Worm (Caenorhabditis elegans) whole organism, L2 larva: ENCODE measurements around the gene F28C1.1.

Source experiments
- C34F6.9 ChIP-seq: fragments of 150-350 bp; optimal IDR thresholded peaks from 2 replicates; lab custom pipeline; 2014; ENCODE audit warnings: missing biosample characterization, missing genetic modification characterization
- F13H6.1 ChIP-seq: sonication (generic microtip); optimal IDR thresholded peaks from 2 replicates; lab custom pipeline; 2016; ENCODE audit warnings: missing genetic modification characterization, missing compliant biosample characterization
- R02D3.7 ChIP-seq: fragments of 150-350 bp; optimal IDR thresholded peaks from 2 replicates; lab custom pipeline; 2014; ENCODE audit warnings: missing biosample characterization, missing genetic modification characterization
- Y55F3AM.14 ChIP-seq: fragments of 200-800 bp; sonication (Bioruptor generic); optimal IDR thresholded peaks from 2 replicates; lab custom pipeline; 2018; ENCODE audit warnings: mild to moderate bottlenecking, missing genetic modification characterization, missing compliant biosample characterization
- ZK546.5 ChIP-seq: sonication (generic microtip); optimal IDR thresholded peaks from 2 replicates; lab custom pipeline; 2017; ENCODE audit warnings: missing biosample characterization, missing genetic modification characterization
- alr-1 ChIP-seq: fragments of 150-350 bp; optimal IDR thresholded peaks from 2 replicates; lab custom pipeline; 2014; ENCODE audit warnings: missing biosample characterization, missing genetic modification characterization
- aly-2 ChIP-seq: fragments of 150-350 bp; optimal IDR thresholded peaks from 2 replicates; lab custom pipeline; 2014; ENCODE audit warnings: missing biosample characterization, missing genetic modification characterization
- ama-1 ChIP-seq: fragments of 150-350 bp; optimal IDR thresholded peaks from 2 replicates; lab custom pipeline; 2018; ENCODE audit warnings: inconsistent platforms
- blmp-1 ChIP-seq: sonication (generic microtip); optimal IDR thresholded peaks from 2 replicates; lab custom pipeline; 2017; ENCODE audit warnings: missing genetic modification characterization, mild to moderate bottlenecking, missing compliant biosample characterization, antibody characterized with exemption, moderate library complexity; ENCODE audit not compliant: insufficient read depth
- ceh-16 ChIP-seq: fragments of 150-350 bp; optimal IDR thresholded peaks from 2 replicates; lab custom pipeline; 2014; ENCODE audit warnings: missing biosample characterization, missing genetic modification characterization
- ceh-82 ChIP-seq: fragments of 150-350 bp; optimal IDR thresholded peaks from 2 replicates; lab custom pipeline; 2014; ENCODE audit warnings: missing biosample characterization, missing genetic modification characterization
- crh-2 ChIP-seq: sonication (generic microtip); optimal IDR thresholded peaks from 2 replicates; lab custom pipeline; 2017; ENCODE audit warnings: missing biosample characterization, missing genetic modification characterization
- dmd-4 ChIP-seq: sonication (generic microtip); optimal IDR thresholded peaks from 2 replicates; lab custom pipeline; 2017; ENCODE audit warnings: missing biosample characterization, missing genetic modification characterization
- egl-27 ChIP-seq: sonication (generic microtip); optimal IDR thresholded peaks from 3 replicates; lab custom pipeline; 2017; ENCODE audit warnings: missing biosample characterization, missing genetic modification reagents, missing genetic modification characterization
- elt-1 ChIP-seq: fragments of 150-350 bp; optimal IDR thresholded peaks from 2 replicates; lab custom pipeline; 2014; ENCODE audit warnings: missing biosample characterization, missing genetic modification characterization
- elt-3 ChIP-seq: sonication (generic microtip); optimal IDR thresholded peaks from 2 replicates; lab custom pipeline; 2017; ENCODE audit warnings: missing biosample characterization, missing genetic modification characterization
- fos-1 ChIP-seq: fragments of 150-350 bp; optimal IDR thresholded peaks from 2 replicates; lab custom pipeline; 2014; ENCODE audit warnings: missing biosample characterization, missing genetic modification characterization
- gmeb-1 ChIP-seq: fragments of 150-350 bp; optimal IDR thresholded peaks from 2 replicates; lab custom pipeline; 2014; ENCODE audit warnings: missing biosample characterization, missing genetic modification characterization
- lin-11 ChIP-seq: fragments of 150-350 bp; sonication (generic microtip); optimal IDR thresholded peaks from 2 replicates; lab custom pipeline; 2014; ENCODE audit warnings: missing biosample characterization, missing genetic modification characterization, inconsistent platforms, mixed read lengths
- lin-13 ChIP-seq: fragments of 150-350 bp; optimal IDR thresholded peaks from 2 replicates; lab custom pipeline; 2014; ENCODE audit warnings: missing biosample characterization, missing genetic modification reagents, missing genetic modification characterization
- lsy-2 ChIP-seq, 2 experiments: fragments of 150-350 bp in 1 of 2; sonication (generic microtip) in 1 of 2; optimal IDR thresholded peaks; 2 replicates each; lab custom pipeline; 2014 to 2017; ENCODE audit warnings: missing biosample characterization in 2 of 2, missing genetic modification characterization in 2 of 2
- mab-5 ChIP-seq: fragments of 150-350 bp; optimal IDR thresholded peaks from 2 replicates; lab custom pipeline; 2014; ENCODE audit warnings: missing biosample characterization, missing genetic modification characterization
- mbf-1 ChIP-seq: sonication (generic microtip); optimal IDR thresholded peaks from 2 replicates; lab custom pipeline; 2017; ENCODE audit warnings: missing biosample characterization, missing genetic modification characterization
- nhr-10 ChIP-seq: sonication (generic microtip); optimal IDR thresholded peaks from 2 replicates; lab custom pipeline; 2017; ENCODE audit warnings: missing biosample characterization, missing genetic modification characterization
- nhr-11 ChIP-seq: fragments of 150-350 bp; optimal IDR thresholded peaks from 2 replicates; lab custom pipeline; 2014; ENCODE audit warnings: missing biosample characterization, missing genetic modification characterization
- nhr-12 ChIP-seq: fragments of 150-350 bp; optimal IDR thresholded peaks from 2 replicates; lab custom pipeline; 2014; ENCODE audit warnings: missing biosample characterization, missing genetic modification characterization
- nhr-129 ChIP-seq: fragments of 150-350 bp; optimal IDR thresholded peaks from 2 replicates; lab custom pipeline; 2014; ENCODE audit warnings: missing biosample characterization, missing genetic modification characterization
- nhr-21 ChIP-seq: fragments of 150-350 bp; optimal IDR thresholded peaks from 2 replicates; lab custom pipeline; 2014; ENCODE audit warnings: missing biosample characterization, missing genetic modification characterization
- nhr-23 ChIP-seq: fragments of 150-350 bp; optimal IDR thresholded peaks from 2 replicates; lab custom pipeline; 2014; ENCODE audit warnings: missing biosample characterization, missing genetic modification reagents, missing genetic modification characterization
- nhr-237 ChIP-seq: fragments of 150-350 bp; optimal IDR thresholded peaks from 2 replicates; lab custom pipeline; 2014; ENCODE audit warnings: missing biosample characterization, missing genetic modification characterization
- nhr-25 ChIP-seq: fragments of 150-350 bp; sonication (generic microtip); optimal IDR thresholded peaks from 3 replicates; lab custom pipeline; 2014; ENCODE audit warnings: missing biosample characterization, missing genetic modification characterization
- nhr-77 ChIP-seq: fragments of 150-350 bp; optimal IDR thresholded peaks from 2 replicates; lab custom pipeline; 2014; ENCODE audit warnings: missing biosample characterization, missing genetic modification characterization
- peb-1 ChIP-seq: fragments of 150-350 bp; optimal IDR thresholded peaks from 2 replicates; lab custom pipeline; 2014; ENCODE audit warnings: missing biosample characterization, missing genetic modification characterization
- sem-4 ChIP-seq: fragments of 150-350 bp; optimal IDR thresholded peaks from 2 replicates; lab custom pipeline; 2014; ENCODE audit warnings: missing biosample characterization, missing genetic modification reagents, missing genetic modification characterization
- sma-3 ChIP-seq: sonication (generic microtip); optimal IDR thresholded peaks from 2 replicates; lab custom pipeline; 2016; ENCODE audit warnings: missing genetic modification reagents, missing genetic modification characterization, missing compliant biosample characterization
- sma-9 ChIP-seq, 2 experiments: fragments of 150-350 bp in 1 of 2; sonication (generic microtip) in 1 of 2; optimal IDR thresholded peaks; 2 replicates each; lab custom pipeline; 2014 to 2016; ENCODE audit warnings: missing genetic modification characterization in 2 of 2, mild to moderate bottlenecking in 1 of 2, missing biosample characterization in 1 of 2, missing compliant biosample characterization in 1 of 2, missing genetic modification reagents in 1 of 2, moderate library complexity in 1 of 2
- snpc-4 ChIP-seq: fragments of 150-350 bp; optimal IDR thresholded peaks from 2 replicates; lab custom pipeline; 2014; ENCODE audit warnings: missing biosample characterization, missing genetic modification characterization
- unc-39 ChIP-seq: fragments of 150-350 bp; optimal IDR thresholded peaks from 2 replicates; lab custom pipeline; 2014; ENCODE audit warnings: missing biosample characterization, missing genetic modification characterization
- unc-55 ChIP-seq: fragments of 150-350 bp; sonication (generic microtip); optimal IDR thresholded peaks from 3 replicates; lab custom pipeline; 2014; ENCODE audit warnings: missing biosample characterization, missing genetic modification reagents, missing genetic modification characterization
- unc-62 ChIP-seq: fragments of 150-350 bp; optimal IDR thresholded peaks from 2 replicates; lab custom pipeline; 2014; ENCODE audit warnings: missing biosample characterization, missing genetic modification reagents, missing genetic modification characterization
- zag-1 ChIP-seq: fragments of 150-350 bp; optimal IDR thresholded peaks from 2 replicates; lab custom pipeline; 2014; ENCODE audit warnings: missing biosample characterization, missing genetic modification characterization
- ztf-1 ChIP-seq: fragments of 200-800 bp; sonication (Bioruptor generic); conservative IDR thresholded peaks from 2 replicates; pipeline ENCODE4 v1.3.6; 2022; ENCODE audit warnings: missing genetic modification characterization, missing compliant biosample characterization
- ztf-11 ChIP-seq: sonication (generic microtip); optimal IDR thresholded peaks from 2 replicates; lab custom pipeline; 2017; ENCODE audit warnings: missing biosample characterization, missing genetic modification characterization
- ztf-4 ChIP-seq: fragments of 150-350 bp; optimal IDR thresholded peaks from 2 replicates; lab custom pipeline; 2014; ENCODE audit warnings: missing biosample characterization, missing genetic modification characterization

Gene F28C1.1

ce11 chrV:12411909-12412308, 38.7 kb upstream of the F28C1.1 start, which contains the start of gene cdr-7:
TSS of gene cdr-7 (minus strand) at chrV:12412113.
- peak; percentile 12 for TF ChIP-seq nhr-25 (tag; lab: Kevin White, UChicago)
- peak; percentile 13 for TF ChIP-seq blmp-1 (tag; lab: Kevin White, UChicago)
- TF ChIP-seq ztf-4 (tag; lab: Kevin White, UChicago) = no peak
- no peak for TF ChIP-seq sem-4 (tag; lab: Kevin White, UChicago)
- peak; percentile 42 for TF ChIP-seq sma-9 (GFP tag; optimal IDR thresholded peaks at IDR 0.05; lab: Kevin White, UChicago)
- no peak for TF ChIP-seq sma-9 (tag; optimal IDR thresholded peaks at IDR 0.05; lab: Kevin White, UChicago)

DNA sequence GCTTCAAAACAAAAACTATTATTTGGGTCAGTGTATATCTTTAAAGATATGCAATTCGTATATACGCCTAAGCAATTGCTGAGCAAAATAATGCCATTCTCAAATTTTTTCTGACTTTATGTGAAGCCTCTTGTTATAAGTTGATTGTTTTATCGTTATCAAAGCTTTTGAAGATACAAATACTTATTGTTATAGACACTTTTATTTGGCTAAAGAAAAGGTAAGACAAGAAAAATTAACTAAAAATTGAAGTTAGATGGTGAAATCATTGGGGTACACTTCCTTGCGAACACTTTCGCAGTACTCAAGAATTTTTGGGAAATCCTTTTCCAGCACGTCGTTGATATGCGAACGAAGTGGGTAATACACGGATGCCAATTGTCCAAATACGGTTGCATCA, 38.3 kb upstream of the F28C1.1 start:
- no peak for TF ChIP-seq R02D3.7
- no peak for TF ChIP-seq nhr-77 (tag; lab: Kevin White, UChicago)
- no peak for TF ChIP-seq lsy-2 (tag; optimal IDR thresholded peaks at IDR 0.05; lab: Kevin White, UChicago)
- no peak for TF ChIP-seq snpc-4 (tag; lab: Kevin White, UChicago)
- TF ChIP-seq nhr-21 = no peak
- TF ChIP-seq nhr-10 (tag; lab: Kevin White, UChicago) = no peak
- no peak for TF ChIP-seq unc-55 (GFP tag; lab: Kevin White, UChicago)
- no peak for TF ChIP-seq egl-27 (tag; lab: Kevin White, UChicago)

- no peak for TF ChIP-seq nhr-12 (tag; lab: Kevin White, UChicago)
- TF ChIP-seq fos-1 (tag; lab: Kevin White, UChicago) = peak; percentile 30
- TF ChIP-seq nhr-23 (tag; lab: Kevin White, UChicago) = no peak
- no peak for TF ChIP-seq ztf-4 (tag; lab: Kevin White, UChicago)
- no peak for TF ChIP-seq nhr-10 (tag; lab: Kevin White, UChicago)
- TF ChIP-seq ZK546.5 (tag; lab: Kevin White, UChicago) = no peak
- no peak for TF ChIP-seq mab-5 (tag; lab: Kevin White, UChicago)
- no peak for TF ChIP-seq alr-1 (tag; lab: Kevin White, UChicago)
- no peak for TF ChIP-seq sma-3 (GFP tag; lab: Kevin White, UChicago)
- no peak for TF ChIP-seq unc-55 (GFP tag; lab: Kevin White, UChicago)
- no peak for TF ChIP-seq ama-1
- no peak for TF ChIP-seq R02D3.7
- TF ChIP-seq nhr-25 (tag; lab: Kevin White, UChicago) = no peak
- no peak for TF ChIP-seq ztf-11 (tag; lab: Kevin White, UChicago)
- no peak for TF ChIP-seq ceh-82 (tag; lab: Kevin White, UChicago)
- TF ChIP-seq C34F6.9 (tag; lab: Kevin White, UChicago) = peak; percentile 32
- TF ChIP-seq nhr-21 = no peak
- no peak for TF ChIP-seq peb-1
- no peak for TF ChIP-seq crh-2 (tag; lab: Kevin White, UChicago)
- TF ChIP-seq dmd-4 (tag; lab: Kevin White, UChicago) = no peak
- no peak for TF ChIP-seq gmeb-1 (tag; lab: Kevin White, UChicago)
- no peak for TF ChIP-seq blmp-1 (tag; lab: Kevin White, UChicago)
- TF ChIP-seq lin-13 = no peak
- no peak for TF ChIP-seq ceh-16 (tag; lab: Kevin White, UChicago)
- TF ChIP-seq sem-4 (tag; lab: Kevin White, UChicago) = no peak
- TF ChIP-seq lin-11 (tag; lab: Kevin White, UChicago) = no peak
- no peak for TF ChIP-seq egl-27 (tag; lab: Kevin White, UChicago)
- TF ChIP-seq Y55F3AM.14 (GFP tag; lab: Kevin White, UChicago) = no peak
- no peak for TF ChIP-seq nhr-77 (tag; lab: Kevin White, UChicago)
- TF ChIP-seq unc-39 (tag; lab: Kevin White, UChicago) = no peak
- TF ChIP-seq mbf-1 (tag; lab: Kevin White, UChicago) = no peak
- no peak for TF ChIP-seq nhr-129 (tag; lab: Kevin White, UChicago)
- TF ChIP-seq unc-62 = no peak
- peak; percentile 65 for TF ChIP-seq sma-9 (GFP tag; optimal IDR thresholded peaks at IDR 0.05; lab: Kevin White, UChicago)
- no peak for TF ChIP-seq sma-9 (tag; optimal IDR thresholded peaks at IDR 0.05; lab: Kevin White, UChicago)
- no peak for TF ChIP-seq zag-1 (tag; lab: Kevin White, UChicago)
- TF ChIP-seq elt-1 (tag; lab: Kevin White, UChicago) = no peak
- peak; percentile 18 for TF ChIP-seq F13H6.1 (tag; lab: Kevin White, UChicago)
- TF ChIP-seq elt-3 (tag; lab: Kevin White, UChicago) = no peak
- TF ChIP-seq lsy-2 (tag; optimal IDR thresholded peaks at IDR 0.05; lab: Kevin White, UChicago) = peak in 1 of 2 experiments; percentile 3
- TF ChIP-seq nhr-11 = no peak
- no peak for TF ChIP-seq ztf-1
- no peak for TF ChIP-seq snpc-4 (tag; lab: Kevin White, UChicago)
- no peak for TF ChIP-seq aly-2 (tag; lab: Kevin White, UChicago)
- TF ChIP-seq nhr-237 = no peak
These were observed 36.9 kb upstream of the F28C1.1 start, which contains the start of gene cdr-6 for ce11 chrV:12413651-12414114. TSS of gene cdr-6 (minus strand) at chrV:12413701.
